Fruit fly (Drosophila melanogaster): ENCODE data around the gene CG34125.

CG34125 gene

DNA sequence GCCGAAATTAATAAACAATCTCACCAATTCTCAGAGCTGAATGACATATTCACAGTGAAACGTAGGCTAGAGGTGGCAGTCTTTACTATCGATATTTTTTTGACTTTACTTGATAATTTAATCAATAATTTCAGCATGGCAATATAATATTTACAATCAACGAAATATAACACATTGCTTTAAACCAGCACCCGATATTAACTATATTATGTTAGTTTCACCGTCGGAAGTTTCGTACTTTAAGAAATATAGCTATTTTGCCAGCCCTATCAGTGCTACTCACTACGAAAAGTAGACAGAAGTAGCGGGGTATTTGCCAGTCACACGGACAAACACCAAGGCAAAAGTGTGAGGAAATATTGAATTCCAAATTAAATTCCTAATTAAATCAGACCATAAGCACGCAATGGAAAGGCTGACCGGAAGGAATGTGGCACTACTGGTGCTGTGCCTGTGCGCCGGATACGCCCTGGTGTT lies 45.3 kb downstream of the CG34125 start, which contains the start of the genes CG31917, Tfb5 and SelT:
CG31917 (minus strand) TSS at position 51 of the 477 bp plus-strand sequence.
Tfb5 (minus strand) TSS at position 51 of the 477 bp plus-strand sequence.
SelT (plus strand) TSS at position 139 of the 477 bp plus-strand sequence.
- peak; percentile 73 for TF ChIP-seq CG17801 (GFP tag; optimal IDR thresholded peaks at IDR 0.05; ENCODE audit: partially characterized antibody)

All from ovary, adult (tissue).